Fruit fly (Drosophila melanogaster) whole organism, prepupa: Measurements from ENCODE around the gene Adhr.

Experiments used
- Blimp-1 ChIP-seq: fragments of 200-800 bp; sonication (Bioruptor generic); optimal IDR thresholded peaks from 3 replicates; lab custom pipeline; 2017; ENCODE audit warnings: missing biosample characterization, missing genetic modification characterization, mild to moderate bottlenecking, moderate library complexity, missing genetic modification reagents
- CG10631 ChIP-seq: fragments of 200-800 bp; sonication (Bioruptor generic); optimal IDR thresholded peaks from 2 replicates; lab custom pipeline; 2016; ENCODE audit warnings: missing biosample characterization, missing genetic modification characterization
- CG10669 ChIP-seq: fragments of 200-800 bp; sonication (Bioruptor generic); optimal IDR thresholded peaks from 3 replicates; lab custom pipeline; 2018; ENCODE audit warnings: missing biosample characterization, mild to moderate bottlenecking, missing genetic modification characterization, moderate library complexity
- CG11294 ChIP-seq: fragments of 200-800 bp; sonication (Bioruptor generic); IDR thresholded peaks from 2 replicates; pipeline ENCODE4 v1.3.6; 2022; ENCODE audit warnings: missing biosample characterization, missing genetic modification characterization
- CG11762 ChIP-seq: fragments of 200-800 bp; sonication (Bioruptor generic); optimal IDR thresholded peaks from 3 replicates; lab custom pipeline; 2016; ENCODE audit warnings: missing biosample characterization, missing genetic modification characterization; ENCODE audit not compliant: insufficient read depth
- CG11902 ChIP-seq: fragments of 200-800 bp; sonication (Bioruptor generic); optimal IDR thresholded peaks from 3 replicates; lab custom pipeline; 2016; ENCODE audit warnings: missing biosample characterization, missing genetic modification characterization
- CG15336 ChIP-seq: fragments of 200-800 bp; sonication (Bioruptor generic); IDR thresholded peaks from 2 replicates; pipeline ENCODE4 v1.3.6; 2022; ENCODE audit warnings: missing biosample characterization, missing genetic modification characterization
- CG16779 ChIP-seq: fragments of 200-800 bp; sonication (Bioruptor generic); optimal IDR thresholded peaks from 3 replicates; lab custom pipeline; 2017; ENCODE audit warnings: missing biosample characterization, mild to moderate bottlenecking, missing genetic modification characterization
- CG31627 ChIP-seq: fragments of 200-800 bp; sonication (Bioruptor generic); optimal IDR thresholded peaks from 3 replicates; lab custom pipeline; 2016; ENCODE audit warnings: missing biosample characterization, missing genetic modification characterization
- CG32006 ChIP-seq: fragments of 200-800 bp; sonication (Bioruptor generic); optimal IDR thresholded peaks from 3 replicates; lab custom pipeline; 2017; ENCODE audit warnings: missing biosample characterization, mild to moderate bottlenecking, missing genetic modification characterization
- CG34406 ChIP-seq: fragments of 200-800 bp; sonication (Bioruptor generic); optimal IDR thresholded peaks from 3 replicates; lab custom pipeline; 2016; ENCODE audit warnings: missing biosample characterization, missing genetic modification characterization
- CG4318 ChIP-seq: fragments of 200-800 bp; sonication (Bioruptor generic); optimal IDR thresholded peaks from 3 replicates; lab custom pipeline; 2017; ENCODE audit warnings: missing biosample characterization, mild to moderate bottlenecking, missing genetic modification characterization
- CG6163 ChIP-seq: fragments of 200-800 bp; sonication (Bioruptor generic); IDR thresholded peaks from 3 replicates; pipeline ENCODE4 v1.3.6; 2022; ENCODE audit warnings: missing biosample characterization, missing genetic modification characterization
- CG6792 ChIP-seq: fragments of 200-800 bp; sonication (Bioruptor generic); optimal IDR thresholded peaks from 3 replicates; lab custom pipeline; 2016; ENCODE audit warnings: missing biosample characterization, missing genetic modification characterization
- CG7368 ChIP-seq: fragments of 200-800 bp; sonication (Bioruptor generic); optimal IDR thresholded peaks from 3 replicates; lab custom pipeline; 2016; ENCODE audit warnings: missing biosample characterization, missing genetic modification characterization
- CG8119 ChIP-seq: fragments of 200-800 bp; sonication (Bioruptor generic); IDR thresholded peaks from 3 replicates; pipeline ENCODE4 v1.3.6; 2022; ENCODE audit warnings: missing biosample characterization, missing genetic modification characterization
- CG8319 ChIP-seq: fragments of 200-800 bp; sonication (Bioruptor generic); optimal IDR thresholded peaks from 3 replicates; lab custom pipeline; 2016; ENCODE audit warnings: missing biosample characterization, missing genetic modification characterization
- CG8632 ChIP-seq: fragments of 200-800 bp; sonication (Bioruptor generic); optimal IDR thresholded peaks from 3 replicates; lab custom pipeline; 2016; ENCODE audit warnings: missing biosample characterization, missing genetic modification characterization
- Eip75B ChIP-seq: fragments of 200-800 bp; sonication (Bioruptor generic); optimal IDR thresholded peaks from 3 replicates; lab custom pipeline; 2016; ENCODE audit warnings: missing biosample characterization, missing genetic modification characterization
- Eip78C ChIP-seq: fragments of 200-800 bp; sonication (Bioruptor generic); peaks from one replicate; lab custom pipeline; 2016; ENCODE audit warnings: missing biosample characterization, missing genetic modification characterization
- Eip93F ChIP-seq: fragments of 200-800 bp; sonication (Bioruptor generic); optimal IDR thresholded peaks from 2 replicates; lab custom pipeline; 2016; ENCODE audit warnings: missing biosample characterization, mild to moderate bottlenecking, missing genetic modification characterization
- Ets96B ChIP-seq: fragments of 200-800 bp; optimal IDR thresholded peaks from 2 replicates; lab custom pipeline; 2019; ENCODE audit warnings: missing biosample characterization, mild to moderate bottlenecking, missing genetic modification characterization, moderate library complexity
- Gug ChIP-seq: fragments of 200-800 bp; sonication (Bioruptor generic); IDR thresholded peaks from 2 replicates; pipeline ENCODE4 v1.3.6; 2022; ENCODE audit warnings: missing biosample characterization, missing genetic modification characterization
- Hr38 ChIP-seq: sonication (Bioruptor generic); optimal IDR thresholded peaks from 2 replicates; lab custom pipeline; 2016; ENCODE audit warnings: missing biosample characterization, missing genetic modification characterization
- Hr39 ChIP-seq: fragments of 200-800 bp; sonication (Bioruptor generic); optimal IDR thresholded peaks from 2 replicates; lab custom pipeline; 2016; ENCODE audit warnings: missing biosample characterization, missing genetic modification characterization
- Hr4 ChIP-seq: fragments of 200-800 bp; sonication (Bioruptor generic); optimal IDR thresholded peaks from 3 replicates; lab custom pipeline; 2016; ENCODE audit warnings: missing biosample characterization, missing genetic modification characterization
- Lpt ChIP-seq: fragments of 200-800 bp; sonication (Bioruptor generic); optimal IDR thresholded peaks from 3 replicates; lab custom pipeline; 2016; ENCODE audit warnings: missing biosample characterization, missing genetic modification characterization
- Met ChIP-seq: fragments of 200-800 bp; sonication (Bioruptor generic); optimal IDR thresholded peaks from 3 replicates; lab custom pipeline; 2016; ENCODE audit warnings: missing biosample characterization, missing genetic modification characterization
- OdsH ChIP-seq: fragments of 200-800 bp; sonication (Bioruptor generic); optimal IDR thresholded peaks from 3 replicates; lab custom pipeline; 2016; ENCODE audit warnings: missing biosample characterization, missing genetic modification characterization
- Smox ChIP-seq: fragments of 200-800 bp; sonication (Bioruptor generic); optimal IDR thresholded peaks from 3 replicates; lab custom pipeline; 2016; ENCODE audit warnings: missing biosample characterization, missing genetic modification characterization
- Sox14 ChIP-seq: fragments of 200-800 bp; sonication (Bioruptor generic); optimal IDR thresholded peaks from 3 replicates; lab custom pipeline; 2016; ENCODE audit warnings: missing biosample characterization, missing genetic modification characterization
- Sox15 ChIP-seq: fragments of 200-800 bp; sonication (Bioruptor generic); optimal IDR thresholded peaks from 3 replicates; lab custom pipeline; 2016; ENCODE audit warnings: missing biosample characterization, missing genetic modification characterization
- cyc ChIP-seq: fragments of 200-800 bp; sonication (Bioruptor generic); optimal IDR thresholded peaks from 3 replicates; lab custom pipeline; 2016; ENCODE audit warnings: missing biosample characterization, missing genetic modification characterization
- dac ChIP-seq: fragments of 200-800 bp; sonication (Bioruptor generic); optimal IDR thresholded peaks from 2 replicates; lab custom pipeline; 2017; ENCODE audit warnings: missing biosample characterization, mild to moderate bottlenecking, missing genetic modification characterization
- dsx ChIP-seq: fragments of 200-800 bp; optimal IDR thresholded peaks from 3 replicates; lab custom pipeline; 2019; ENCODE audit warnings: missing biosample characterization, mild to moderate bottlenecking, missing genetic modification characterization, moderate library complexity; ENCODE audit not compliant: poor library complexity, severe bottlenecking
- eg ChIP-seq: fragments of 200-800 bp; sonication (Bioruptor generic); IDR thresholded peaks from 3 replicates; pipeline ENCODE4 v1.3.6; 2022; ENCODE audit warnings: missing biosample characterization, missing genetic modification characterization
- esn ChIP-seq: fragments of 200-800 bp; sonication (Bioruptor generic); optimal IDR thresholded peaks from 2 replicates; lab custom pipeline; 2016; ENCODE audit warnings: missing biosample characterization, mild to moderate bottlenecking, missing genetic modification characterization, moderate library complexity
- fd59A ChIP-seq: fragments of 200-800 bp; sonication (Bioruptor generic); optimal IDR thresholded peaks from 2 replicates; lab custom pipeline; 2017; ENCODE audit warnings: missing biosample characterization, mild to moderate bottlenecking, missing genetic modification characterization, missing genetic modification reagents
- fkh ChIP-seq: fragments of 200-800 bp; sonication (Bioruptor generic); optimal IDR thresholded peaks from 3 replicates; lab custom pipeline; 2017; ENCODE audit warnings: missing biosample characterization, mild to moderate bottlenecking, missing genetic modification characterization, moderate library complexity
- lz ChIP-seq: fragments of 200-800 bp; sonication (Bioruptor generic); optimal IDR thresholded peaks from 3 replicates; lab custom pipeline; 2016; ENCODE audit warnings: missing biosample characterization, missing genetic modification characterization
- salr ChIP-seq, 2 experiments: fragments of 200-800 bp; sonication (Bioruptor generic); optimal IDR thresholded peaks; 3 replicates each; lab custom pipeline; 2016 to 2018; ENCODE audit warnings: missing biosample characterization in 2 of 2, missing genetic modification characterization in 2 of 2, mild to moderate bottlenecking in 1 of 2
- spab ChIP-seq: fragments of 200-800 bp; sonication (Bioruptor generic); optimal IDR thresholded peaks from 2 replicates; lab custom pipeline; 2017; ENCODE audit warnings: missing biosample characterization, mild to moderate bottlenecking, missing genetic modification characterization, missing genetic modification reagents
- ss ChIP-seq, 2 experiments: fragments of 200-800 bp; sonication (Bioruptor generic); optimal IDR thresholded peaks; 2 replicates in 1 of 2; 3 replicates in 1 of 2; lab custom pipeline; 2017 to 2018; ENCODE audit warnings: mild to moderate bottlenecking in 2 of 2, missing biosample characterization in 2 of 2, missing genetic modification characterization in 2 of 2, moderate library complexity in 1 of 2
- svp ChIP-seq: fragments of 200-800 bp; sonication (Bioruptor generic); peaks from one replicate; lab custom pipeline; 2016; ENCODE audit warnings: missing biosample characterization, missing genetic modification characterization
- topi ChIP-seq: fragments of 200-800 bp; sonication (Bioruptor generic); optimal IDR thresholded peaks from 3 replicates; lab custom pipeline; 2016; ENCODE audit warnings: missing biosample characterization, missing genetic modification characterization
- vri ChIP-seq: fragments of 200-800 bp; sonication (Bioruptor generic); optimal IDR thresholded peaks from 3 replicates; lab custom pipeline; 2016; ENCODE audit warnings: missing biosample characterization, mild to moderate bottlenecking, missing genetic modification characterization

The Adhr gene

dm6 chr2L:14627129-14627528 is 11.8 kb downstream of the Adhr start:
- no peak for TF ChIP-seq ss (GFP tag; optimal IDR thresholded peaks at IDR 0.05; lab: Kevin White, UChicago)
- TF ChIP-seq eg (GFP tag; lab: Robert Waterston, UW), result no peak
- peak in 1 of 2 experiments; percentile 15 for TF ChIP-seq salr (GFP tag; optimal IDR thresholded peaks at IDR 0.05; lab: Kevin White, UChicago)
- no peak for TF ChIP-seq CG8319 (GFP tag; lab: Kevin White, UChicago)
- TF ChIP-seq Hr39, result no peak
- TF ChIP-seq Met (GFP tag; lab: Kevin White, UChicago), result peak; percentile 8
- peak; percentile 1 for TF ChIP-seq OdsH (GFP tag; lab: Kevin White, UChicago)
- no peak for TF ChIP-seq CG10669 (GFP tag; lab: Kevin White, UChicago)
- TF ChIP-seq Ets96B (tag; lab: Kevin White, UChicago), result peak; percentile 7
- TF ChIP-seq Eip78C, result peak; percentile 50
- peak; percentile 0 for TF ChIP-seq CG10631
- TF ChIP-seq svp, result peak; percentile 45

- no peak for TF ChIP-seq CG7368 (GFP tag; lab: Kevin White, UChicago)
- no peak for TF ChIP-seq CG8319 (GFP tag; lab: Kevin White, UChicago)
- TF ChIP-seq dsx, result no peak
- no peak for TF ChIP-seq CG32006 (GFP tag; lab: Kevin White, UChicago)
- no peak for TF ChIP-seq Blimp-1
These were observed 13.4 kb downstream of the Adhr start for dm6 chr2L:14628766-14629165.

- TF ChIP-seq lz (GFP tag; lab: Kevin White, UChicago) (peak; percentile 44), fd59A (GFP tag; lab: Kevin White, UChicago) (peak; percentile 56), Hr4 (GFP tag; lab: Kevin White, UChicago) (peak; percentile 85), Hr38 (no peak), dsx (peak; percentile 43), Eip93F (GFP tag; lab: Kevin White, UChicago) (no peak), CG8119 (GFP tag; lab: Robert Waterston, UW) (peak; percentile 83), Sox14 (GFP tag; lab: Kevin White, UChicago) (peak; percentile 75), CG10631 (peak; percentile 57), CG16779 (tag; lab: Kevin White, UChicago) (peak; percentile 11), vri (GFP tag; lab: Kevin White, UChicago) (no peak), Ets96B (tag; lab: Kevin White, UChicago) (peak; percentile 68), fkh (GFP tag; lab: Kevin White, UChicago) (no peak), ss (GFP tag; optimal IDR thresholded peaks at IDR 0.05; lab: Kevin White, UChicago) (peak; percentile 6 to 44), CG31627 (GFP tag; lab: Kevin White, UChicago) (peak; percentile 65), svp (peak; percentile 63), CG11902 (peak; percentile 57), CG11294 (peak; percentile 69), Sox15 (GFP tag; lab: Kevin White, UChicago) (peak; percentile 53), CG6792 (GFP tag; lab: Kevin White, UChicago) (peak; percentile 61), esn (peak; percentile 58), Met (GFP tag; lab: Kevin White, UChicago) (peak; percentile 35), topi (peak; percentile 64), dac (no peak), Lpt (GFP tag; lab: Kevin White, UChicago) (peak; percentile 68), Smox (GFP tag; lab: Kevin White, UChicago) (peak; percentile 40), spab (peak; percentile 48), CG8632 (GFP tag; lab: Kevin White, UChicago) (peak; percentile 69), CG34406 (GFP tag; lab: Kevin White, UChicago) (peak; percentile 68), CG15336 (GFP tag; lab: Robert Waterston, UW) (peak; percentile 86), CG8319 (GFP tag; lab: Kevin White, UChicago) (peak; percentile 44), CG32006 (GFP tag; lab: Kevin White, UChicago) (peak; percentile 79), CG4318 (GFP tag; lab: Kevin White, UChicago) (peak; percentile 58), Eip75B (peak; percentile 76), CG6163 (GFP tag; lab: Robert Waterston, UW) (peak; percentile 87), Gug (GFP tag; lab: Robert Waterston, UW) (peak; percentile 82), cyc (GFP tag; lab: Kevin White, UChicago) (peak; percentile 51), CG11762 (GFP tag; lab: Kevin White, UChicago) (peak; percentile 66), Eip78C (peak; percentile 85)
These were observed 15.8 kb downstream of the Adhr start for dm6 chr2L:14630988-14631723.
